Worm (Caenorhabditis elegans) whole organism, L2 larva: ENCODE measurements around the gene div-1.

Experiments used
- C34F6.9 ChIP-seq: fragments of 150-350 bp; optimal IDR thresholded peaks from 2 replicates; lab custom pipeline; 2014; ENCODE audit warnings: missing biosample characterization, missing genetic modification characterization
- F13H6.1 ChIP-seq: sonication (generic microtip); optimal IDR thresholded peaks from 2 replicates; lab custom pipeline; 2016; ENCODE audit warnings: missing genetic modification characterization, missing compliant biosample characterization
- R02D3.7 ChIP-seq: fragments of 150-350 bp; optimal IDR thresholded peaks from 2 replicates; lab custom pipeline; 2014; ENCODE audit warnings: missing biosample characterization, missing genetic modification characterization
- Y55F3AM.14 ChIP-seq: fragments of 200-800 bp; sonication (Bioruptor generic); optimal IDR thresholded peaks from 2 replicates; lab custom pipeline; 2018; ENCODE audit warnings: mild to moderate bottlenecking, missing genetic modification characterization, missing compliant biosample characterization
- ZK546.5 ChIP-seq: sonication (generic microtip); optimal IDR thresholded peaks from 2 replicates; lab custom pipeline; 2017; ENCODE audit warnings: missing biosample characterization, missing genetic modification characterization
- alr-1 ChIP-seq: fragments of 150-350 bp; optimal IDR thresholded peaks from 2 replicates; lab custom pipeline; 2014; ENCODE audit warnings: missing biosample characterization, missing genetic modification characterization
- aly-2 ChIP-seq: fragments of 150-350 bp; optimal IDR thresholded peaks from 2 replicates; lab custom pipeline; 2014; ENCODE audit warnings: missing biosample characterization, missing genetic modification characterization
- ama-1 ChIP-seq: fragments of 150-350 bp; optimal IDR thresholded peaks from 2 replicates; lab custom pipeline; 2018; ENCODE audit warnings: inconsistent platforms
- blmp-1 ChIP-seq: sonication (generic microtip); optimal IDR thresholded peaks from 2 replicates; lab custom pipeline; 2017; ENCODE audit warnings: missing genetic modification characterization, mild to moderate bottlenecking, missing compliant biosample characterization, antibody characterized with exemption, moderate library complexity; ENCODE audit not compliant: insufficient read depth
- ceh-16 ChIP-seq: fragments of 150-350 bp; optimal IDR thresholded peaks from 2 replicates; lab custom pipeline; 2014; ENCODE audit warnings: missing biosample characterization, missing genetic modification characterization
- ceh-82 ChIP-seq: fragments of 150-350 bp; optimal IDR thresholded peaks from 2 replicates; lab custom pipeline; 2014; ENCODE audit warnings: missing biosample characterization, missing genetic modification characterization
- crh-2 ChIP-seq: sonication (generic microtip); optimal IDR thresholded peaks from 2 replicates; lab custom pipeline; 2017; ENCODE audit warnings: missing biosample characterization, missing genetic modification characterization
- dmd-4 ChIP-seq: sonication (generic microtip); optimal IDR thresholded peaks from 2 replicates; lab custom pipeline; 2017; ENCODE audit warnings: missing biosample characterization, missing genetic modification characterization
- egl-27 ChIP-seq: sonication (generic microtip); optimal IDR thresholded peaks from 3 replicates; lab custom pipeline; 2017; ENCODE audit warnings: missing biosample characterization, missing genetic modification reagents, missing genetic modification characterization
- elt-1 ChIP-seq: fragments of 150-350 bp; optimal IDR thresholded peaks from 2 replicates; lab custom pipeline; 2014; ENCODE audit warnings: missing biosample characterization, missing genetic modification characterization
- elt-3 ChIP-seq: sonication (generic microtip); optimal IDR thresholded peaks from 2 replicates; lab custom pipeline; 2017; ENCODE audit warnings: missing biosample characterization, missing genetic modification characterization
- fos-1 ChIP-seq: fragments of 150-350 bp; optimal IDR thresholded peaks from 2 replicates; lab custom pipeline; 2014; ENCODE audit warnings: missing biosample characterization, missing genetic modification characterization
- gmeb-1 ChIP-seq: fragments of 150-350 bp; optimal IDR thresholded peaks from 2 replicates; lab custom pipeline; 2014; ENCODE audit warnings: missing biosample characterization, missing genetic modification characterization
- lin-11 ChIP-seq: fragments of 150-350 bp; sonication (generic microtip); optimal IDR thresholded peaks from 2 replicates; lab custom pipeline; 2014; ENCODE audit warnings: missing biosample characterization, missing genetic modification characterization, inconsistent platforms, mixed read lengths
- lin-13 ChIP-seq: fragments of 150-350 bp; optimal IDR thresholded peaks from 2 replicates; lab custom pipeline; 2014; ENCODE audit warnings: missing biosample characterization, missing genetic modification reagents, missing genetic modification characterization
- lin-39 ChIP-seq: fragments of 150-350 bp; optimal IDR thresholded peaks from 2 replicates; lab custom pipeline; 2014; ENCODE audit warnings: missing biosample characterization, missing genetic modification reagents, missing genetic modification characterization
- lsy-2 ChIP-seq, 2 experiments: fragments of 150-350 bp in 1 of 2; sonication (generic microtip) in 1 of 2; optimal IDR thresholded peaks; 2 replicates each; lab custom pipeline; 2014 to 2017; ENCODE audit warnings: missing biosample characterization in 2 of 2, missing genetic modification characterization in 2 of 2
- mab-5 ChIP-seq: fragments of 150-350 bp; optimal IDR thresholded peaks from 2 replicates; lab custom pipeline; 2014; ENCODE audit warnings: missing biosample characterization, missing genetic modification characterization
- mbf-1 ChIP-seq: sonication (generic microtip); optimal IDR thresholded peaks from 2 replicates; lab custom pipeline; 2017; ENCODE audit warnings: missing biosample characterization, missing genetic modification characterization
- mdl-1 ChIP-seq, 2 experiments: fragments of 150-350 bp in 1 of 2; sonication (generic microtip) in 1 of 2; optimal IDR thresholded peaks; 2 replicates each; lab custom pipeline; 2017; ENCODE audit warnings: missing biosample characterization in 2 of 2, missing genetic modification characterization in 2 of 2
- nhr-10 ChIP-seq: sonication (generic microtip); optimal IDR thresholded peaks from 2 replicates; lab custom pipeline; 2017; ENCODE audit warnings: missing biosample characterization, missing genetic modification characterization
- nhr-11 ChIP-seq: fragments of 150-350 bp; optimal IDR thresholded peaks from 2 replicates; lab custom pipeline; 2014; ENCODE audit warnings: missing biosample characterization, missing genetic modification characterization
- nhr-12 ChIP-seq: fragments of 150-350 bp; optimal IDR thresholded peaks from 2 replicates; lab custom pipeline; 2014; ENCODE audit warnings: missing biosample characterization, missing genetic modification characterization
- nhr-129 ChIP-seq: fragments of 150-350 bp; optimal IDR thresholded peaks from 2 replicates; lab custom pipeline; 2014; ENCODE audit warnings: missing biosample characterization, missing genetic modification characterization
- nhr-21 ChIP-seq: fragments of 150-350 bp; optimal IDR thresholded peaks from 2 replicates; lab custom pipeline; 2014; ENCODE audit warnings: missing biosample characterization, missing genetic modification characterization
- nhr-23 ChIP-seq: fragments of 150-350 bp; optimal IDR thresholded peaks from 2 replicates; lab custom pipeline; 2014; ENCODE audit warnings: missing biosample characterization, missing genetic modification reagents, missing genetic modification characterization
- nhr-237 ChIP-seq: fragments of 150-350 bp; optimal IDR thresholded peaks from 2 replicates; lab custom pipeline; 2014; ENCODE audit warnings: missing biosample characterization, missing genetic modification characterization
- nhr-25 ChIP-seq: fragments of 150-350 bp; sonication (generic microtip); optimal IDR thresholded peaks from 3 replicates; lab custom pipeline; 2014; ENCODE audit warnings: missing biosample characterization, missing genetic modification characterization
- nhr-6 ChIP-seq: fragments of 150-350 bp; optimal IDR thresholded peaks from 2 replicates; lab custom pipeline; 2014; ENCODE audit warnings: missing biosample characterization, missing genetic modification characterization
- nhr-77 ChIP-seq: fragments of 150-350 bp; optimal IDR thresholded peaks from 2 replicates; lab custom pipeline; 2014; ENCODE audit warnings: missing biosample characterization, missing genetic modification characterization
- peb-1 ChIP-seq: fragments of 150-350 bp; optimal IDR thresholded peaks from 2 replicates; lab custom pipeline; 2014; ENCODE audit warnings: missing biosample characterization, missing genetic modification characterization
- sem-4 ChIP-seq: fragments of 150-350 bp; optimal IDR thresholded peaks from 2 replicates; lab custom pipeline; 2014; ENCODE audit warnings: missing biosample characterization, missing genetic modification reagents, missing genetic modification characterization
- skn-1 ChIP-seq: sonication (generic microtip); optimal IDR thresholded peaks from 2 replicates; lab custom pipeline; 2017; ENCODE audit warnings: missing biosample characterization, missing genetic modification characterization
- sma-3 ChIP-seq: sonication (generic microtip); optimal IDR thresholded peaks from 2 replicates; lab custom pipeline; 2016; ENCODE audit warnings: missing genetic modification reagents, missing genetic modification characterization, missing compliant biosample characterization
- sma-9 ChIP-seq, 2 experiments: fragments of 150-350 bp in 1 of 2; sonication (generic microtip) in 1 of 2; optimal IDR thresholded peaks; 2 replicates each; lab custom pipeline; 2014 to 2016; ENCODE audit warnings: missing genetic modification characterization in 2 of 2, mild to moderate bottlenecking in 1 of 2, missing biosample characterization in 1 of 2, missing compliant biosample characterization in 1 of 2, missing genetic modification reagents in 1 of 2, moderate library complexity in 1 of 2
- snpc-4 ChIP-seq: fragments of 150-350 bp; optimal IDR thresholded peaks from 2 replicates; lab custom pipeline; 2014; ENCODE audit warnings: missing biosample characterization, missing genetic modification characterization
- unc-39 ChIP-seq: fragments of 150-350 bp; optimal IDR thresholded peaks from 2 replicates; lab custom pipeline; 2014; ENCODE audit warnings: missing biosample characterization, missing genetic modification characterization
- unc-55 ChIP-seq: fragments of 150-350 bp; sonication (generic microtip); optimal IDR thresholded peaks from 3 replicates; lab custom pipeline; 2014; ENCODE audit warnings: missing biosample characterization, missing genetic modification reagents, missing genetic modification characterization
- unc-62 ChIP-seq: fragments of 150-350 bp; optimal IDR thresholded peaks from 2 replicates; lab custom pipeline; 2014; ENCODE audit warnings: missing biosample characterization, missing genetic modification reagents, missing genetic modification characterization
- zag-1 ChIP-seq: fragments of 150-350 bp; optimal IDR thresholded peaks from 2 replicates; lab custom pipeline; 2014; ENCODE audit warnings: missing biosample characterization, missing genetic modification characterization
- ztf-1 ChIP-seq: fragments of 200-800 bp; sonication (Bioruptor generic); conservative IDR thresholded peaks from 2 replicates; pipeline ENCODE4 v1.3.6; 2022; ENCODE audit warnings: missing genetic modification characterization, missing compliant biosample characterization
- ztf-11 ChIP-seq: sonication (generic microtip); optimal IDR thresholded peaks from 2 replicates; lab custom pipeline; 2017; ENCODE audit warnings: missing biosample characterization, missing genetic modification characterization
- ztf-4 ChIP-seq: fragments of 150-350 bp; optimal IDR thresholded peaks from 2 replicates; lab custom pipeline; 2014; ENCODE audit warnings: missing biosample characterization, missing genetic modification characterization

div-1 gene

DNA sequence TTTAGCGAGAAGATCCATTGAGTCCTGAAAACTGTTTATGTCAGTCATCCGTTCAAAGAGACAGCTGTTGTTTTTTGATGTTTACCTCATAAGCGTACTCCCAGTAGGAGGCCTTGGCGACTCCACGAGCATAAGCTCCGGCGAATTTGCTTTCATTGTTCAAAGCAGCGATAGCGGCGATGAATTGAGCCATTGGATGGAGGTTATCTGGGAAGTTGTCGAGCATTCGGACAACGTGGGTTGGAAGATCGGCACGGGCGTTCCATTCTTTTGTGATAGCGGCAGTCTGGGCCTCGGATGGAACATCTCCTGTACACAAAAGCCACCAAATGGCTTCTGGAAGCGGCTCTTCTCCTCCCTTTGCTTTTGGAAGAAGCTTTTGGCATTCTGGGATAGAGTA lies 32.5 kb downstream of the div-1 start:
- no peak for TF ChIP-seq ceh-16 (tag; lab: Kevin White, UChicago)
- TF ChIP-seq nhr-129 (tag; lab: Kevin White, UChicago) = no peak

ce11 chrIII:10214540-10214979 lies 33.8 kb downstream of the div-1 start:
- TF ChIP-seq C34F6.9 (tag; lab: Kevin White, UChicago) (no peak), nhr-77 (tag; lab: Kevin White, UChicago) (no peak), unc-62 (GFP tag; lab: Kevin White, UChicago) (no peak), F13H6.1 (tag; lab: Kevin White, UChicago) (peak; percentile 71), elt-3 (tag; lab: Kevin White, UChicago) (no peak), lin-39 (tag; lab: Kevin White, UChicago) (no peak), ztf-1 (GFP tag; lab: Robert Waterston, UW) (no peak), R02D3.7 (no peak), unc-39 (tag; lab: Kevin White, UChicago) (no peak), nhr-237 (no peak), lin-13 (peak; percentile 58), nhr-25 (tag; lab: Kevin White, UChicago) (peak; percentile 59), aly-2 (tag; lab: Kevin White, UChicago) (no peak), crh-2 (tag; lab: Kevin White, UChicago) (peak; percentile 85), nhr-129 (tag; lab: Kevin White, UChicago) (peak; percentile 6), nhr-21 (tag; lab: Kevin White, UChicago) (no peak), zag-1 (no peak), ama-1 (lab: Kevin White, UChicago) (peak; percentile 89), peb-1 (tag; lab: Kevin White, UChicago) (no peak), unc-55 (GFP tag; lab: Kevin White, UChicago) (no peak), sem-4 (tag; lab: Kevin White, UChicago) (peak; percentile 58), mab-5 (no peak), elt-1 (tag; lab: Kevin White, UChicago) (no peak), nhr-12 (tag; lab: Kevin White, UChicago) (no peak), blmp-1 (tag; lab: Kevin White, UChicago) (peak; percentile 45), nhr-11 (tag; lab: Kevin White, UChicago) (no peak), lsy-2 (tag; optimal IDR thresholded peaks at IDR 0.05; lab: Kevin White, UChicago) (peak in 1 of 2 experiments; percentile 80), nhr-10 (tag; lab: Kevin White, UChicago) (no peak), nhr-23 (no peak), nhr-6 (tag; lab: Kevin White, UChicago) (peak; percentile 13), mbf-1 (tag; lab: Kevin White, UChicago) (no peak), ceh-82 (tag; lab: Kevin White, UChicago) (no peak), mdl-1 (tag; optimal IDR thresholded peaks at IDR 0.05; lab: Kevin White, UChicago) (no peak), skn-1 (tag; lab: Kevin White, UChicago) (no peak), ceh-16 (tag; lab: Kevin White, UChicago) (no peak), sma-9 (GFP tag; optimal IDR thresholded peaks at IDR 0.05; lab: Kevin White, UChicago) (peak; percentile 8), sma-9 (tag; optimal IDR thresholded peaks at IDR 0.05; lab: Kevin White, UChicago) (no peak), fos-1 (no peak), snpc-4 (tag; lab: Kevin White, UChicago) (no peak), ZK546.5 (tag; lab: Kevin White, UChicago) (no peak), sma-3 (GFP tag; lab: Kevin White, UChicago) (peak; percentile 75), ztf-4 (tag; lab: Kevin White, UChicago) (peak; percentile 85), egl-27 (tag; lab: Kevin White, UChicago) (no peak), dmd-4 (tag; lab: Kevin White, UChicago) (no peak), alr-1 (no peak), gmeb-1 (tag; lab: Kevin White, UChicago) (peak; percentile 32), ztf-11 (tag; lab: Kevin White, UChicago) (no peak), lin-11 (no peak), Y55F3AM.14 (GFP tag; lab: Kevin White, UChicago) (peak; percentile 41)
